Worm (Caenorhabditis elegans): ENCODE measurements around the gene str-205.

str-205 gene

DNA sequence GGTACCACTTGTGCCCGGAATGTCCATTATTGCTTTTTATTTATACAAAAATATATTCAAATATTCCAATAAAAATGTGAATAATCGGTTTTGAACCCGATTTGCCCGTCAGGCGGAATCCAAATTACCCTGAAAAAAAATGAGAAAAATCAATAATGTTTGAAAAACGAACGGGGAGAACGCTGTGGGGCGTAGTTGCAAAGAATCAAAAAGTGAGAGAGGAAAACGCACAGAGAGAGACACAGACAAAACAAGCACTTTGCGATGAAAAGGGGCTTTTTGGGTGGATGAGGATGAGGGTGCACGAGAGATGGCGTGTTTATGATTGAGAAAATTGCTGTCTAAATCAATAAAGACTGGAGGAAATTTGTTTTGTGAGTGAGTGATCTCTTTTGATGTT is 33.2 kb upstream of the str-205 start, which contains the start of gene tam-1:
TSS of gene tam-1 (minus strand) at position 135 of the 400 bp plus-strand sequence.
- peak; percentile 54 for TF ChIP-seq ham-2 (GFP tag; optimal IDR thresholded peaks at IDR 0.05)
- peak; percentile 40 for TF ChIP-seq ces-1 (GFP tag; optimal IDR thresholded peaks at IDR 0.05)
- no peak for TF ChIP-seq ztf-11 (tag; optimal IDR thresholded peaks at IDR 0.05)
- peak; percentile 59 for TF ChIP-seq ceh-83 (GFP tag; optimal IDR thresholded peaks at IDR 0.05)

DNA sequence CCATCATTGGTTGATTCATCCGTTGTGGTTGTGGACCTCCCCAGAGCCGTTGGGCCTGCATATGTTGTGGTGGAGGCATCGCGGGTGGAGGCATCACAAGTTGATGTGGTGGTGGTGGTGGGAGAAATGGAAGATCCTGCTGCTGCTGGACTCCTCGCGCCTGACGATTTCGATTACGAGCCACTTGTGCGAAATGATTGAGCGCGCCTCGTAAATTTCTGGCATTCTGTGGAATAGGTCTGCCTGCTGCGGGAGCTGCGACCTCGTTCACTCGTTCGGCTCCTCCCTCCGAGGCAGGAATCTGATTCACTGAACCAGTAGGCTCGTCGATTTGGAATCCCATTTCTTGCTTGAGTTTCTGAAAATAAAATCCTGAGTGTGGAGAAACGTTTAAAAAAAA is 30.9 kb upstream of the str-205 start:
- TF ChIP-seq drap-1 (GFP tag; optimal IDR thresholded peaks at IDR 0.05), result no peak
- no peak for TF ChIP-seq snpc-4 (tag; optimal IDR thresholded peaks at IDR 0.05)
- no peak for TF ChIP-seq unc-120 (tag; optimal IDR thresholded peaks at IDR 0.05; ENCODE audit: poor library complexity, severe bottlenecking)
- TF ChIP-seq ztf-11 (tag; optimal IDR thresholded peaks at IDR 0.05), result no peak
- TF ChIP-seq bed-3 (GFP tag; optimal IDR thresholded peaks at IDR 0.05), result no peak
- TF ChIP-seq zip-8 (tag; optimal IDR thresholded peaks at IDR 0.05), result no peak
- no peak for TF ChIP-seq elt-3 (tag; optimal IDR thresholded peaks at IDR 0.05)
- no peak for TF ChIP-seq ceh-83 (GFP tag; optimal IDR thresholded peaks at IDR 0.05)
- TF ChIP-seq nhr-237 (tag; optimal IDR thresholded peaks at IDR 0.05), result no peak
- TF ChIP-seq cnd-1 (tag; optimal IDR thresholded peaks at IDR 0.05), result no peak
- no peak for TF ChIP-seq nhr-28 (tag; optimal IDR thresholded peaks at IDR 0.05)
- TF ChIP-seq tbx-8 (GFP tag; optimal IDR thresholded peaks at IDR 0.05), result no peak
- no peak for TF ChIP-seq pha-4 (tag; optimal IDR thresholded peaks at IDR 0.05)
- TF ChIP-seq lin-13 (tag; optimal IDR thresholded peaks at IDR 0.05), result no peak
- no peak for TF ChIP-seq sptf-1 (tag; optimal IDR thresholded peaks at IDR 0.05)
- TF ChIP-seq ces-1 (GFP tag; optimal IDR thresholded peaks at IDR 0.05), result no peak
- TF ChIP-seq unc-62 (GFP tag; optimal IDR thresholded peaks at IDR 0.05), result no peak
- TF ChIP-seq lsy-2 (tag; optimal IDR thresholded peaks at IDR 0.05), result no peak
- TF ChIP-seq elt-1 (tag; optimal IDR thresholded peaks at IDR 0.05; ENCODE audit: borderline replicate concordance, insufficient read depth), result no peak
- TF ChIP-seq lin-32 (GFP tag; optimal IDR thresholded peaks at IDR 0.05), result no peak

DNA sequence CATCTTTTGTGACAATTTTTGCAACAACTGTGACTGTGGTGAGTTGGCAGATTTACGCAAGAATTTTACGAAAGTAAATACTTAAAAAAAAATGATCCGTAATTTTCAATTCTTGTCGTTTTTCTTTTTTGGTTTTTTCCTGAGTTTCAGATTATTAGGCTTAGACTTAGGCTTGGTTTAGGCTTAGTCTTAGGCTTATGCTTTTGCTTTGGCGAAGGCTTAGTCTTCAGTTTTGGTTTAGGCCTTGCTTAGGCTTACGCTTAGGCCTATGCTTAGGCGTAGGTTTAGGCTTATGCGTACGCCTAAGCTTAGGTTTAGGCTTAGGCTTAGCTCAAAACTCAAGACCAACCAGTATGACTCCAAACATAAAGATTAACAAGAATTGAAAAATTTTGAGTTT is 27.9 kb upstream of the str-205 start:
- no peak for TF ChIP-seq nhr-12 (tag; optimal IDR thresholded peaks at IDR 0.05)
- no peak for TF ChIP-seq zip-8 (tag; optimal IDR thresholded peaks at IDR 0.05)
- no peak for TF ChIP-seq sptf-1 (tag; optimal IDR thresholded peaks at IDR 0.05)
- no peak for TF ChIP-seq pha-4 (tag; optimal IDR thresholded peaks at IDR 0.05)
- no peak for TF ChIP-seq flh-1 (GFP tag; optimal IDR thresholded peaks at IDR 0.05)
- TF ChIP-seq lin-32 (GFP tag; optimal IDR thresholded peaks at IDR 0.05), result no peak
- TF ChIP-seq unc-39 (tag; optimal IDR thresholded peaks at IDR 0.05), result no peak
- TF ChIP-seq ham-2 (GFP tag; optimal IDR thresholded peaks at IDR 0.05), result no peak
- no peak for TF ChIP-seq tbx-8 (GFP tag; optimal IDR thresholded peaks at IDR 0.05)
- TF ChIP-seq ceh-83 (GFP tag; optimal IDR thresholded peaks at IDR 0.05), result no peak

DNA sequence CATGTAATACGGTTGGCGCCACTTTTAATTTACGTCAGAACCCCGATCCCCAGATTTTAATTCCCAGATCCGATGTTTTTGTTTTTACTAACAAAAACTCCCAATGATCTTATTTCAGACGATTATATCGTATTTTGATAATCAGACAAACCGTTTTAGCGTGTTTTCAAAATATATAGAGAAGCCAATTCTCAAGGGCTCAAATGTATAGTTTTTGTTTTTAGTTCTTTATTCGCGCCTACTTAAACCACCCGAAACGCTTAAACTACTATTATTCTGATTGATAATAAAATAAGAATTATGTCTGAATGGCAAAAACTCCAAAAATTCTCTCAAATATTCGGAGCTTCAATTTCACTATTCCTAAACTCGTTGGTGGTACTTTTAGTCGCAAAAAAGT is 26.8 kb upstream of the str-205 start, which contains the start of gene str-208:
TSS of gene str-208 (plus strand) at position 301 of the 400 bp plus-strand sequence.
- TF ChIP-seq sptf-1 (tag; optimal IDR thresholded peaks at IDR 0.05), result no peak
- TF ChIP-seq unc-39 (tag; optimal IDR thresholded peaks at IDR 0.05), result no peak

DNA sequence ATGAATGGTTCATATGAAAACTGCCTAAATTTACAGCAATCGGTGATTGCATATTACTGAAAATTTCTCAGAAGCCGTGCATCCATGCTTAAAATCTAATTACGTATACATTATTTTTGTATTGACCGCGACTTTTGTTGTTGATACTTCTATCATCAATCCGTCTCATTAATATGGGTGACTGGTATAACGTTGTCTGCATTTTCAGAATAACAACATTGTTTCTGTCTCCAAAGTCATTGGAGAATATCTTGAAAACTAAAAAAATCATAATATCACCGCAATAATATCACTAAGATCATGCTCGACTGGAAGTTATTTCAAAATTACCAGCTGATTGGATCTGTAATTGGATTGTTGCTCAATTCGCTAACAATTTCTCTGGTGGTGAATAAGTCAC is 21.7 kb upstream of the str-205 start, which contains the start of gene str-207:
TSS of gene str-207 (plus strand) at position 301 of the 400 bp plus-strand sequence.
- TF ChIP-seq cnd-1 (tag; optimal IDR thresholded peaks at IDR 0.05) (no peak), ces-1 (GFP tag; optimal IDR thresholded peaks at IDR 0.05) (no peak), elt-3 (tag; optimal IDR thresholded peaks at IDR 0.05) (no peak), ztf-11 (tag; optimal IDR thresholded peaks at IDR 0.05) (no peak)

DNA sequence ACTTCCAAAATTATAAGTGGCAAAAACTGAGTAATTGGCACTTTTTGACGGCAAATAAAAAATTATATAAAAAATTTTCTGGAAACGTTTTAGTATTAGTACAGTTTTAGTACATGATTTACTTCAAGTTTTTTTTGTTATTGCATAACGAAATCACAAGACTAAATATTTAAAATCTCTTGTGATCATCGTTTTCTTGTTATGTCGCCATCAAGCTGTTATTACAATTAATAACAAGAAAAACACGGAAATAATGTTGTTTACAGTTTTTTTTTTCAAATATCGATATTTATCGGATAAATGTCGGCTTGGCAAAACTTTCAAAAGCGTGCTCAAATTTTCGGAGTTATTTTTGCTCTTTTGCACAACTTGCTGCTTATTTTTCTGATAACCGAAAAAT is 18.9 kb upstream of the str-205 start, which contains the start of gene str-209:
TSS of gene str-209 (plus strand) at position 301 of the 400 bp plus-strand sequence.
- TF ChIP-seq ceh-83 (GFP tag; optimal IDR thresholded peaks at IDR 0.05) (no peak), nhr-76 (tag; optimal IDR thresholded peaks at IDR 0.05) (no peak), ceh-43 (GFP tag; optimal IDR thresholded peaks at IDR 0.05) (no peak), zip-8 (tag; optimal IDR thresholded peaks at IDR 0.05) (no peak), mls-2 (tag; optimal IDR thresholded peaks at IDR 0.05) (no peak), pha-4 (tag; optimal IDR thresholded peaks at IDR 0.05) (no peak), sptf-1 (tag; optimal IDR thresholded peaks at IDR 0.05) (no peak), unc-120 (tag; optimal IDR thresholded peaks at IDR 0.05; ENCODE audit: poor library complexity, severe bottlenecking) (no peak)

DNA sequence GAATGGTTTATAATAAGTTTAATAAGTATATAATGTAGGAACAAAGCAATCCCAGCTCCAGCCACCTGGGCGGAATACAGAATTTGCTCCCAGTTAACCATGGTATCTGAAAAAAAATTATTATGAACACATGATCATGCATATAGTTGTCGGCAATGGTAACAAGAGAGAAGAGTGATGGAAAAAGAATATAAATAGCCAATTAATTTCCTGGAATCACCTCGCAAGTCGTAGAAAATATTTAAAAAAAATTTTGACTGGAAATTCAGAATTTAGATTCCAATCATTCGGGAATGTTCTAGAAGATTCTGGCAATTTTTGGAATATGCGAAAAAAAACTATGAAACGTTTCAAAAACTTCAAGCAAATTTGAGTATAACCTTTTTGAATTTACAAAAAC is 14.5 kb upstream of the str-205 start, which contains the start of gene str-211:
TSS of gene str-211 (minus strand) at position 101 of the 400 bp plus-strand sequence.
- TF ChIP-seq lsy-2 (tag; optimal IDR thresholded peaks at IDR 0.05) (no peak), snpc-4 (tag; optimal IDR thresholded peaks at IDR 0.05) (no peak), M03D4.4 (tag; optimal IDR thresholded peaks at IDR 0.05) (no peak), ces-1 (GFP tag; optimal IDR thresholded peaks at IDR 0.05) (no peak), ceh-83 (GFP tag; optimal IDR thresholded peaks at IDR 0.05) (no peak), nhr-12 (tag; optimal IDR thresholded peaks at IDR 0.05) (no peak), nhr-2 (tag; optimal IDR thresholded peaks at IDR 0.05) (no peak), cnd-1 (tag; optimal IDR thresholded peaks at IDR 0.05) (no peak), lin-13 (tag; optimal IDR thresholded peaks at IDR 0.05) (no peak), pha-4 (tag; optimal IDR thresholded peaks at IDR 0.05) (no peak), sem-2 (GFP tag; optimal IDR thresholded peaks at IDR 0.05) (no peak), lin-32 (GFP tag; optimal IDR thresholded peaks at IDR 0.05) (no peak), ceh-43 (GFP tag; optimal IDR thresholded peaks at IDR 0.05) (no peak), sptf-1 (tag; optimal IDR thresholded peaks at IDR 0.05) (no peak), hlh-1 (tag; optimal IDR thresholded peaks at IDR 0.05) (no peak)
